Fruit fly (Drosophila melanogaster): ENCODE results near the gene CG31875.

dm6 chr2L:9989846-9990506 lies 12.6 kb downstream of the CG31875 start:
- TF ChIP-seq cnc (optimal IDR thresholded peaks at IDR 0.05) (no peak), kay (GFP tag; ENCODE audit: borderline replicate concordance) (no peak), toe (GFP tag; optimal IDR thresholded peaks at IDR 0.05) (no peak), ovo (GFP tag; optimal IDR thresholded peaks at IDR 0.05) (no peak), Clk (GFP tag; optimal IDR thresholded peaks at IDR 0.05) (no peak)
